Worm (Caenorhabditis elegans) whole organism, late embryonic: ENCODE measurements around the gene clpr-2.

ENCODE experiments used
- ama-1 ChIP-seq: fragments of 150-350 bp; optimal IDR thresholded peaks from 2 replicates; lab custom pipeline; 2014
- ceh-2 ChIP-seq: sonication (generic microtip); optimal IDR thresholded peaks from 2 replicates; lab custom pipeline; 2016; ENCODE audit warnings: missing genotype, missing genetic modification characterization, missing compliant biosample characterization
- ceh-24 ChIP-seq: sonication (generic microtip); optimal IDR thresholded peaks from 2 replicates; lab custom pipeline; 2016; ENCODE audit warnings: mild to moderate bottlenecking, missing genetic modification characterization, missing compliant biosample characterization
- ceh-9 ChIP-seq: sonication (generic microtip); optimal IDR thresholded peaks from 2 replicates; lab custom pipeline; 2016; ENCODE audit warnings: mild to moderate bottlenecking, missing genetic modification characterization, inconsistent platforms, missing compliant biosample characterization
- dmd-4 ChIP-seq: sonication (generic microtip); optimal IDR thresholded peaks from 2 replicates; lab custom pipeline; 2016; ENCODE audit warnings: borderline replicate concordance, missing genetic modification characterization, missing compliant biosample characterization
- fkh-10 ChIP-seq: fragments of 150-350 bp; optimal IDR thresholded peaks from 2 replicates; lab custom pipeline; 2014; ENCODE audit warnings: missing biosample characterization, missing genetic modification reagents, missing genetic modification characterization
- lim-6 ChIP-seq: sonication (generic microtip); optimal IDR thresholded peaks from 2 replicates; lab custom pipeline; 2016; ENCODE audit warnings: missing genetic modification characterization, missing compliant biosample characterization
- madf-2 ChIP-seq: sonication (generic microtip); optimal IDR thresholded peaks from 2 replicates; lab custom pipeline; 2017; ENCODE audit warnings: missing genetic modification characterization, missing compliant biosample characterization
- nhr-11 ChIP-seq: fragments of 150-350 bp; optimal IDR thresholded peaks from 2 replicates; lab custom pipeline; 2014; ENCODE audit warnings: missing biosample characterization, missing genetic modification characterization
- pha-4 ChIP-seq: fragments of 150-350 bp; optimal IDR thresholded peaks from 2 replicates; lab custom pipeline; 2018; ENCODE audit warnings: missing biosample characterization, missing genetic modification reagents, missing genetic modification characterization
- pqm-1 ChIP-seq: sonication (generic microtip); optimal IDR thresholded peaks from 2 replicates; lab custom pipeline; 2016; ENCODE audit warnings: missing genetic modification characterization, missing compliant biosample characterization
- sox-4 ChIP-seq: sonication (generic microtip); optimal IDR thresholded peaks from 2 replicates; lab custom pipeline; 2017; ENCODE audit warnings: mild to moderate bottlenecking, missing genetic modification characterization, inconsistent platforms, missing compliant biosample characterization
- syd-9 ChIP-seq: sonication (generic microtip); optimal IDR thresholded peaks from 2 replicates; lab custom pipeline; 2016; ENCODE audit warnings: mild to moderate bottlenecking, missing genetic modification characterization, moderate library complexity, missing compliant biosample characterization
- unc-42 ChIP-seq: sonication (generic microtip); optimal IDR thresholded peaks from 2 replicates; lab custom pipeline; 2016; ENCODE audit warnings: missing genotype, missing genetic modification characterization, missing compliant biosample characterization

ce11 chrII:1295776-1296175, 37.0 kb downstream of the clpr-2 start, which contains the start of gene Y57G7A.2:
- TF ChIP-seq nhr-11 (tag; lab: Kevin White, UChicago) (no peak), syd-9 (tag; lab: Kevin White, UChicago) (no peak), ama-1 (lab: Kevin White, UChicago) (no peak), dmd-4 (tag; lab: Kevin White, UChicago) (no peak), pqm-1 (tag; lab: Kevin White, UChicago) (no peak), lim-6 (no peak), fkh-10 (GFP tag; lab: Kevin White, UChicago) (no peak), ceh-24 (tag; lab: Kevin White, UChicago) (no peak), ceh-9 (no peak), pha-4 (tag; lab: Kevin White, UChicago) (no peak), ceh-2 (tag; lab: Kevin White, UChicago) (no peak), sox-4 (tag; lab: Kevin White, UChicago) (no peak), madf-2 (no peak), unc-42 (tag; lab: Kevin White, UChicago) (no peak)
